Worm (Caenorhabditis elegans): ENCODE data around the gene Y47D7A.2.
A peak's percentile ranks its signal among the peaks of the same experiment; 100 is the strongest.

Y47D7A.2 gene

ce11 chrV:4419767-4420322 is at the start of gene Y47D7A.2, which contains the start of gene Y47D7A.7:
TSS of gene Y47D7A.2 (plus strand) at chrV:4420272.
TSS of gene Y47D7A.7 (minus strand) at chrV:4419867.
- no peak for TF ChIP-seq unc-39 (tag; optimal IDR thresholded peaks at IDR 0.05)
- TF ChIP-seq ZK546.5 (tag; optimal IDR thresholded peaks at IDR 0.05), result no peak
- no peak for TF ChIP-seq nhr-10 (tag; optimal IDR thresholded peaks at IDR 0.05)
- no peak for TF ChIP-seq blmp-1 (tag; optimal IDR thresholded peaks at IDR 0.05; ENCODE audit: insufficient read depth)
- TF ChIP-seq ceh-16 (tag; optimal IDR thresholded peaks at IDR 0.05), result no peak
- no peak for TF ChIP-seq sma-9 (GFP tag; optimal IDR thresholded peaks at IDR 0.05)
- no peak for TF ChIP-seq sma-9 (tag; optimal IDR thresholded peaks at IDR 0.05)
- TF ChIP-seq lin-39 (tag; optimal IDR thresholded peaks at IDR 0.05), result no peak
- no peak for TF ChIP-seq R02D3.7 (tag; optimal IDR thresholded peaks at IDR 0.05)
- TF ChIP-seq mdl-1 (tag; optimal IDR thresholded peaks at IDR 0.05), result no peak
- no peak for TF ChIP-seq mab-5 (tag; optimal IDR thresholded peaks at IDR 0.05)
- TF ChIP-seq lsy-2 (tag; optimal IDR thresholded peaks at IDR 0.05), result no peak
- no peak for TF ChIP-seq nhr-12 (tag; optimal IDR thresholded peaks at IDR 0.05)
- TF ChIP-seq snpc-4 (tag; optimal IDR thresholded peaks at IDR 0.05), result no peak
- no peak for TF ChIP-seq alr-1 (tag; optimal IDR thresholded peaks at IDR 0.05)
- no peak for TF ChIP-seq skn-1 (tag; optimal IDR thresholded peaks at IDR 0.05)
- TF ChIP-seq elt-3 (tag; optimal IDR thresholded peaks at IDR 0.05), result no peak
- no peak for TF ChIP-seq nhr-77 (tag; optimal IDR thresholded peaks at IDR 0.05)
- TF ChIP-seq aly-2 (tag; optimal IDR thresholded peaks at IDR 0.05), result no peak
- no peak for TF ChIP-seq sma-3 (GFP tag; optimal IDR thresholded peaks at IDR 0.05)

ce11 chrV:4370515-4370914 is 49.6 kb upstream of the Y47D7A.2 start:
- TF ChIP-seq ztf-4 (tag; optimal IDR thresholded peaks at IDR 0.05) (no peak), aly-2 (tag; optimal IDR thresholded peaks at IDR 0.05) (no peak), mdl-1 (tag; optimal IDR thresholded peaks at IDR 0.05) (no peak), lin-11 (tag; optimal IDR thresholded peaks at IDR 0.05) (no peak), dmd-4 (tag; optimal IDR thresholded peaks at IDR 0.05) (no peak), snpc-4 (tag; optimal IDR thresholded peaks at IDR 0.05) (no peak), lin-39 (tag; optimal IDR thresholded peaks at IDR 0.05) (no peak), lin-13 (GFP tag; optimal IDR thresholded peaks at IDR 0.05) (no peak), ZK546.5 (tag; optimal IDR thresholded peaks at IDR 0.05) (no peak), nhr-10 (tag; optimal IDR thresholded peaks at IDR 0.05) (no peak), nhr-12 (tag; optimal IDR thresholded peaks at IDR 0.05) (no peak)

- TF ChIP-seq nhr-77 (tag; optimal IDR thresholded peaks at IDR 0.05) (no peak), lin-13 (GFP tag; optimal IDR thresholded peaks at IDR 0.05) (no peak), ceh-82 (tag; optimal IDR thresholded peaks at IDR 0.05) (no peak), egl-27 (tag; optimal IDR thresholded peaks at IDR 0.05) (peak; percentile 27), gmeb-1 (tag; optimal IDR thresholded peaks at IDR 0.05) (peak; percentile 73), sma-3 (GFP tag; optimal IDR thresholded peaks at IDR 0.05) (peak; percentile 36), nhr-25 (tag; optimal IDR thresholded peaks at IDR 0.05) (peak; percentile 57), lsy-2 (tag; optimal IDR thresholded peaks at IDR 0.05) (peak; percentile 40 to 77), ztf-1 (GFP tag; conservative IDR thresholded peaks at IDR 0.05) (no peak), crh-2 (tag; optimal IDR thresholded peaks at IDR 0.05) (peak; percentile 65), unc-55 (GFP tag; optimal IDR thresholded peaks at IDR 0.05) (peak; percentile 79), elt-1 (tag; optimal IDR thresholded peaks at IDR 0.05) (no peak), nhr-6 (tag; optimal IDR thresholded peaks at IDR 0.05) (peak; percentile 27), mab-5 (tag; optimal IDR thresholded peaks at IDR 0.05) (peak; percentile 39), ama-1 (optimal IDR thresholded peaks at IDR 0.05) (no peak), C34F6.9 (tag; optimal IDR thresholded peaks at IDR 0.05) (peak; percentile 60), F13H6.1 (tag; optimal IDR thresholded peaks at IDR 0.05) (peak; percentile 40), peb-1 (tag; optimal IDR thresholded peaks at IDR 0.05) (no peak), snpc-4 (tag; optimal IDR thresholded peaks at IDR 0.05) (no peak), sma-9 (GFP tag; optimal IDR thresholded peaks at IDR 0.05) (peak; percentile 16), sma-9 (tag; optimal IDR thresholded peaks at IDR 0.05) (no peak), nhr-129 (tag; optimal IDR thresholded peaks at IDR 0.05) (peak; percentile 38)
Observed at ce11 chrV:4371309-4371933, 48.7 kb upstream of the Y47D7A.2 start, which contains the start of the genes gmpr-1 and fipp-1. TSS of gene gmpr-1 (minus strand) at chrV:4371383. TSS of gene fipp-1 (plus strand) at chrV:4371807.
